Worm (Caenorhabditis elegans): ENCODE data around the gene algn-9.

Gene algn-9

DNA sequence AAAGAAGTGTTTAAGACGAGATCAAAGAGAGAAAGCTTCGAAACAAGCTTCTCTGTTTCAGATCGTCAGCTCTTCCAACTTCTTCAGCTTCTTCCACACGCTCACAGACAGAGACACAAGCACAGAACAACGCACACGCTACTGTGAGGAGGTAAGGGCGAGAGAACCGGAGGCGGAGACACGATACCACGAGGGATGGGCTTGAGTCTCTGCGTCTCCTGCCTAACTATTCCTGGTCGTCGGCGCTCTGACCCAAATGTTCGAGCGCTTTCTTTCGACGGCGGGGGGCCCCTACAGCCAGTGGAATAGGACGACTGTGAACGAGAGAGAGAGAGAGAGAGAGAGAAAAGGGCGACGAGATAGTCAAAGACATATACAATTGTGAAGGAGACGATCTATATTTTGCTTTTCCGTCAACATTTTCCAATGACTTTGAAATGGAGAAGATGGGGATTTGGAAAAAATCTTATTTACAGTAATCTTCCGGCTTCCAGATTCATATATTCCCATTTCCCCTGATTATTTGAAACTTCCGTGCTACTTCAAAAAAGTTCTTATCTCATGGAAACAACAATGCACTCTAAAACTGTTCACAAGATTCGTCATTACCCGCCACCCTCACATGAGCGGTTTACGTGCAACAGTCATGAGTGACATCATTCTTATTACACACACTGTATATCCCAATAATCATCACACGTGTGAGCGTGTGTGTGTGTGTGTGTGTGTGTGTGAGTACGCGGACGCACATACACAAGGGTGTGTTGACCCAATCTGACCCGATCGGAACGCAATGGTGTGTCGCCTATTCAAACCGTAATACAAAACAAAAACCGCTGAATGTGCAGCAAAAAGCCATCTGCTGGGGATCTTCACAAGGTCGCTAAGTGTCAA lies 35.1 kb upstream of the algn-9 start:
- TF ChIP-seq unc-62 (GFP tag; optimal IDR thresholded peaks at IDR 0.05) = no peak

ce11 chrII:10550173-10550572 lies 34.0 kb upstream of the algn-9 start:
- no peak for TF ChIP-seq unc-62 (GFP tag; optimal IDR thresholded peaks at IDR 0.05)

ce11 chrII:10550872-10551647 lies 33.1 kb upstream of the algn-9 start:
- TF ChIP-seq unc-62 (GFP tag; optimal IDR thresholded peaks at IDR 0.05) = no peak

ce11 chrII:10551985-10552736 lies 32.0 kb upstream of the algn-9 start:
- peak; percentile 36 for TF ChIP-seq unc-62 (GFP tag; optimal IDR thresholded peaks at IDR 0.05)

ce11 chrII:10553377-10554045 lies 30.6 kb upstream of the algn-9 start:
- no peak for TF ChIP-seq unc-62 (GFP tag; optimal IDR thresholded peaks at IDR 0.05)

DNA sequence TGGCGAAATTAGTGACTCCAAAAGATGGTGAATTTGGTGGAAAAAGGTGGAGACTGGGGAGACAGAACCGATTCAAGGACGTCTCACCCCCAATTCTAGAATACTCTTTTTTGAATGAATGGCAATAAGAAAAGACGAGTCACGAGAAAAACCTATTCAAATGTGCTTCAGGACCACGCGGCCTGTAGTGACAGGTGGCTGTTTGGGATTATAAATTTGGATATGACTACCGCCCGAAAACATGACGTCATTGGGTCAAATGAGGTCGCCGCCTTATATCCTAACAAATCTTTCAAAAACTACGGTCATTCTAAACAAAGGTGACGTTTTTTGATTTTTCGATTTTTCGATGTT lies 30.1 kb upstream of the algn-9 start:
- TF ChIP-seq unc-62 (GFP tag; optimal IDR thresholded peaks at IDR 0.05) = no peak

- TF ChIP-seq unc-62 (GFP tag; optimal IDR thresholded peaks at IDR 0.05) = no peak
Observed at ce11 chrII:10554972-10555371, 29.2 kb upstream of the algn-9 start, which contains the start of gene mnk-1. TSS of gene mnk-1 (minus strand) at chrII:10555044.

ce11 chrII:10555484-10556075 lies 28.6 kb upstream of the algn-9 start:
- no peak for TF ChIP-seq unc-62 (GFP tag; optimal IDR thresholded peaks at IDR 0.05)

ce11 chrII:10556550-10557205 lies 27.5 kb upstream of the algn-9 start:
- no peak for TF ChIP-seq unc-62 (GFP tag; optimal IDR thresholded peaks at IDR 0.05)

DNA sequence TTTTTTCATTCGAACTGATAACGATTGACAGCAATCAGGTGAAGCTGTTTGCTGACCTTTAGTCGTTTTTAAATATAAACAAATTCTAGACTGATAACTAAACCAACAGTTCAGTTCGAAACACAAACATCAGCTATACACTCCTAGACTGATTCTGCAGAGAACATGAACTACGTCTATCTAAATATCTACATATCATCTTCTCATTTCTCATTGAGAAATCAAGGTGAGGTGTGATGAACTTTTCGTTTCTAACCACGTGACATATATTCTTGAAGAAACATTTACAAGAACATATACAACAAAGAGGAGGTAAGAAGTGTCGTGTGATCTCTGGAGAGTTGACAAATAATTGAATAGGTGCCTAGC lies 26.9 kb upstream of the algn-9 start:
- TF ChIP-seq unc-62 (GFP tag; optimal IDR thresholded peaks at IDR 0.05) = no peak

- TF ChIP-seq unc-62 (GFP tag; optimal IDR thresholded peaks at IDR 0.05) = no peak
Observed at ce11 chrII:10558345-10558744, 25.8 kb upstream of the algn-9 start.

DNA sequence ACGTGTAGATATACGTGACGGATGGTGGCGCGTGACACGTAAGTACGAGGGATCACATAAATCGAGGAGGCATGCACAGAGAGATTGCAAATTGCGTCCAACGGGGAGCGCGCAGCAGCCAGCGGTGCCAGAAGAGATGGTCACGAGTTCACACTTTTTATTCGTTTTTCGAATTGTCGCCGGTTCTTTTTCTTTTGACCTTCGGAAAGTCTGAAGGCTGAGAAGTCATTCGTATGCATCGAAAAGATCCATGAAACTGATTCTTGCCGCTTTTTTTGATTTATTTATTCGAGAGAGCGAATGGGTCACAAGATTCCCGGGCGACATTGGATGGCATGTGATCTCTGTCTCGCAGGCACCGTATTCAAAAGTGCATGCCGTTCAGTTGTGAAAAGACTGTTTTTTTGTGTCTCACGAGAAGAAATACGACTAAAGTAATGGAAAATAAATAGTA lies 25.1 kb upstream of the algn-9 start:
- no peak for TF ChIP-seq unc-62 (GFP tag; optimal IDR thresholded peaks at IDR 0.05)

DNA sequence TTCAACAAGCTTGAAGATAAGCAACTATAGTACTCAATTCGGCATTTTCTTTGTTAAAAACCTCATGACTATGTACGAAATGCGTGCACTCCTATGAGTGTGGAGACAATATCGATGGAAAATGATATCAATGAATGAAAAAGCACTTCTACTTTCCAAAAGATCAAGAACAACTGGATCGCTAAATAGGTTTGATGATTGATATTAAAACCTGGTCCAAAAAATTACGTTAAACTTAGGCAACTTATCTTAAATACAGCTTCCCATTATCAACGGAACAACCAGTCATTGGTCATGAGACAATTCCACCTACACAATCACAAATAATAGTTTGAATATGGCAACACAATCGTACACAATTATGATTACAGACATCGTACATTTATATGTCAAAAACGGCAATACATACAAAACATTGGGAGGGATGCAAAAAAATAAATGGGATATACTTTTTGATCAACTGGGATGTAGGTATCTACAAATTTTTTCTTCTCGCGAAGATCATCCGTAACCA lies 24.4 kb upstream of the algn-9 start:
- no peak for TF ChIP-seq unc-62 (GFP tag; optimal IDR thresholded peaks at IDR 0.05)

- peak; percentile 74 for TF ChIP-seq unc-62 (GFP tag; optimal IDR thresholded peaks at IDR 0.05)
Observed at ce11 chrII:10563368-10563767, 20.8 kb upstream of the algn-9 start, which contains the start of gene cdc-48.1. TSS of gene cdc-48.1 (minus strand) at chrII:10563407.
